Worm (Caenorhabditis elegans) whole organism, L4 larva: Measurements from ENCODE around the gene F22E12.1.
A peak's percentile ranks its signal among the peaks of the same experiment; 100 is the strongest.

Experiments
- D1046.2 ChIP-seq: fragments of 200-800 bp; sonication (Bioruptor generic); IDR thresholded peaks from 2 replicates; pipeline ENCODE4 v1.3.6; 2022; ENCODE audit warnings: missing genetic modification characterization, missing compliant biosample characterization
- F37D6.2 ChIP-seq: sonication (generic microtip); optimal IDR thresholded peaks from 2 replicates; lab custom pipeline; 2016; ENCODE audit warnings: mild to moderate bottlenecking, missing genetic modification characterization, missing compliant biosample characterization
- Y5F2A.4 ChIP-seq: fragments of 200-800 bp; sonication (Bioruptor generic); optimal IDR thresholded peaks from 2 replicates; lab custom pipeline; 2018; ENCODE audit warnings: mild to moderate bottlenecking, missing genetic modification characterization, missing compliant biosample characterization
- Y75B8A.6 ChIP-seq: fragments of 200-800 bp; sonication (Bioruptor generic); IDR thresholded peaks from 2 replicates; pipeline ENCODE4 v1.3.6; 2022; ENCODE audit warnings: missing genetic modification reagents, missing genetic modification characterization, missing compliant biosample characterization
- ZK337.2 ChIP-seq: fragments of 200-800 bp; sonication (Bioruptor generic); IDR thresholded peaks from 2 replicates; pipeline ENCODE4 v1.3.6; 2022; ENCODE audit warnings: missing genetic modification reagents, missing genetic modification characterization, missing compliant biosample characterization
- aly-2 ChIP-seq: sonication (generic microtip); optimal IDR thresholded peaks from 2 replicates; lab custom pipeline; 2018; ENCODE audit warnings: missing biosample characterization, missing genetic modification characterization
- attf-4 ChIP-seq: sonication (generic microtip); optimal IDR thresholded peaks from 3 replicates; lab custom pipeline; 2017; ENCODE audit warnings: missing biosample characterization, missing genetic modification characterization
- ceh-20 ChIP-seq: fragments of 200-800 bp; sonication (Bioruptor generic); IDR thresholded peaks from 2 replicates; pipeline ENCODE4 v1.3.6; 2022; ENCODE audit warnings: missing genetic modification reagents, missing genetic modification characterization, missing compliant biosample characterization
- ceh-28 ChIP-seq: fragments of 150-350 bp; optimal IDR thresholded peaks from 2 replicates; lab custom pipeline; 2014; ENCODE audit warnings: missing biosample characterization, missing genetic modification reagents, missing genetic modification characterization
- ceh-32 ChIP-seq: sonication (generic microtip); optimal IDR thresholded peaks from 2 replicates; lab custom pipeline; 2016; ENCODE audit warnings: mild to moderate bottlenecking, missing genetic modification characterization, missing compliant biosample characterization; ENCODE audit not compliant: poor library complexity
- ceh-62 ChIP-seq: sonication (generic microtip); optimal IDR thresholded peaks from 2 replicates; lab custom pipeline; 2017; ENCODE audit warnings: missing biosample characterization, missing genetic modification characterization
- ces-1 ChIP-seq: fragments of 150-350 bp; sonication (generic microtip); optimal IDR thresholded peaks from 4 replicates; lab custom pipeline; 2014; ENCODE audit warnings: missing biosample characterization, missing genetic modification reagents, missing genetic modification characterization
- daf-12 ChIP-seq: fragments of 150-350 bp; optimal IDR thresholded peaks from 2 replicates; lab custom pipeline; 2014; ENCODE audit warnings: missing biosample characterization, missing genetic modification reagents, missing genetic modification characterization
- dmd-6 ChIP-seq: fragments of 200-800 bp; sonication (Bioruptor generic); IDR thresholded peaks from 2 replicates; pipeline ENCODE4 v1.3.6; 2022; ENCODE audit warnings: missing genetic modification reagents, missing genetic modification characterization, missing compliant biosample characterization
- dpl-1 ChIP-seq: fragments of 150-350 bp; optimal IDR thresholded peaks from 2 replicates; lab custom pipeline; 2014; ENCODE audit warnings: missing biosample characterization, missing genetic modification reagents, missing genetic modification characterization
- egl-27 ChIP-seq: sonication (generic microtip); optimal IDR thresholded peaks from 3 replicates; lab custom pipeline; 2017; ENCODE audit warnings: missing biosample characterization, missing genetic modification reagents, missing genetic modification characterization
- fos-1 ChIP-seq: fragments of 150-350 bp; optimal IDR thresholded peaks from 2 replicates; lab custom pipeline; 2014; ENCODE audit warnings: missing biosample characterization, missing genetic modification characterization
- hlh-11 ChIP-seq: fragments of 200-800 bp; sonication (Bioruptor generic); optimal IDR thresholded peaks from 2 replicates; lab custom pipeline; 2018; ENCODE audit warnings: mild to moderate bottlenecking, missing genetic modification characterization, missing compliant biosample characterization
- hlh-30 ChIP-seq: sonication (generic microtip); optimal IDR thresholded peaks from 2 replicates; lab custom pipeline; 2017; ENCODE audit warnings: antibody characterized with exemption, mild to moderate bottlenecking, missing genetic modification characterization, missing compliant biosample characterization; ENCODE audit not compliant: insufficient read depth
- hmg-1.1 ChIP-seq: fragments of 200-800 bp; sonication (Bioruptor generic); IDR thresholded peaks from 2 replicates; pipeline ENCODE4 v1.3.6; 2022; ENCODE audit warnings: missing genetic modification reagents, missing genetic modification characterization, missing compliant biosample characterization
- jun-1 ChIP-seq: fragments of 150-350 bp; optimal IDR thresholded peaks from 2 replicates; lab custom pipeline; 2014; ENCODE audit warnings: missing biosample characterization, missing genetic modification reagents, missing genetic modification characterization
- lin-1 ChIP-seq: fragments of 200-800 bp; sonication (Bioruptor generic); IDR thresholded peaks from 2 replicates; pipeline ENCODE4 v1.3.6; 2022; ENCODE audit warnings: missing genetic modification reagents, missing genetic modification characterization, missing compliant biosample characterization
- lin-29 ChIP-seq: fragments of 200-800 bp; sonication (Bioruptor generic); IDR thresholded peaks from 2 replicates; pipeline ENCODE4 v1.3.6; 2022; ENCODE audit warnings: missing genetic modification reagents, missing genetic modification characterization, missing compliant biosample characterization
- mdl-1 ChIP-seq, 2 experiments: fragments of 150-350 bp in 1 of 2; sonication (generic microtip) in 1 of 2; optimal IDR thresholded peaks; 2 replicates each; lab custom pipeline; 2014 to 2017; ENCODE audit warnings: missing biosample characterization in 2 of 2, missing genetic modification characterization in 2 of 2
- mxl-2 ChIP-seq: fragments of 200-800 bp; sonication (Bioruptor generic); conservative IDR thresholded peaks from 2 replicates; pipeline ENCODE4 v1.3.6; 2022; ENCODE audit warnings: missing genetic modification reagents, missing genetic modification characterization, missing compliant biosample characterization
- mxl-3 ChIP-seq: fragments of 200-800 bp; sonication (Bioruptor generic); optimal IDR thresholded peaks from 2 replicates; lab custom pipeline; 2018; ENCODE audit warnings: mild to moderate bottlenecking, missing genetic modification characterization, missing compliant biosample characterization
- nhr-10 ChIP-seq: fragments of 150-350 bp; optimal IDR thresholded peaks from 2 replicates; lab custom pipeline; 2014; ENCODE audit warnings: missing biosample characterization, missing genetic modification characterization
- nhr-102 ChIP-seq: sonication (generic microtip); optimal IDR thresholded peaks from 2 replicates; lab custom pipeline; 2016; ENCODE audit warnings: mild to moderate bottlenecking, missing genetic modification characterization, moderate library complexity, missing compliant biosample characterization
- nhr-11 ChIP-seq: fragments of 150-350 bp; optimal IDR thresholded peaks from 2 replicates; lab custom pipeline; 2014; ENCODE audit warnings: missing biosample characterization, missing genetic modification characterization
- nhr-28 ChIP-seq: fragments of 150-350 bp; optimal IDR thresholded peaks from 2 replicates; lab custom pipeline; 2014; ENCODE audit warnings: missing biosample characterization, missing genetic modification characterization
- nhr-48 ChIP-seq: sonication (generic microtip); optimal IDR thresholded peaks from 2 replicates; lab custom pipeline; 2016; ENCODE audit warnings: mild to moderate bottlenecking, missing genetic modification characterization, missing compliant biosample characterization
- nhr-76 ChIP-seq: fragments of 150-350 bp; optimal IDR thresholded peaks from 2 replicates; lab custom pipeline; 2014; ENCODE audit warnings: missing biosample characterization, missing genetic modification characterization
- nhr-77 ChIP-seq: fragments of 150-350 bp; optimal IDR thresholded peaks from 2 replicates; lab custom pipeline; 2014; ENCODE audit warnings: missing biosample characterization, missing genetic modification characterization
- php-3 ChIP-seq: fragments of 200-800 bp; sonication (Bioruptor generic); IDR thresholded peaks from 2 replicates; pipeline ENCODE4 v1.3.6; 2022; ENCODE audit warnings: missing genetic modification reagents, missing genetic modification characterization, missing compliant biosample characterization
- skn-1 ChIP-seq: fragments of 150-350 bp; optimal IDR thresholded peaks from 2 replicates; lab custom pipeline; 2014; ENCODE audit warnings: missing biosample characterization, missing genetic modification characterization
- snpc-4 ChIP-seq: fragments of 150-350 bp; optimal IDR thresholded peaks from 2 replicates; lab custom pipeline; 2014; ENCODE audit warnings: missing biosample characterization, missing genetic modification characterization
- spr-1 ChIP-seq: sonication (generic microtip); optimal IDR thresholded peaks from 2 replicates; lab custom pipeline; 2016; ENCODE audit warnings: mild to moderate bottlenecking, missing genetic modification characterization, missing compliant biosample characterization
- unc-130 ChIP-seq: sonication (generic microtip); optimal IDR thresholded peaks from 2 replicates; lab custom pipeline; 2016; ENCODE audit warnings: missing genetic modification reagents, missing genetic modification characterization, missing compliant biosample characterization
- zag-1 ChIP-seq: fragments of 150-350 bp; optimal IDR thresholded peaks from 2 replicates; lab custom pipeline; 2014; ENCODE audit warnings: missing biosample characterization, missing genetic modification characterization
- zfp-2 ChIP-seq: sonication (generic microtip); optimal IDR thresholded peaks from 2 replicates; lab custom pipeline; 2016; ENCODE audit warnings: mild to moderate bottlenecking, missing genetic modification characterization, missing compliant biosample characterization

F22E12.1 gene

DNA sequence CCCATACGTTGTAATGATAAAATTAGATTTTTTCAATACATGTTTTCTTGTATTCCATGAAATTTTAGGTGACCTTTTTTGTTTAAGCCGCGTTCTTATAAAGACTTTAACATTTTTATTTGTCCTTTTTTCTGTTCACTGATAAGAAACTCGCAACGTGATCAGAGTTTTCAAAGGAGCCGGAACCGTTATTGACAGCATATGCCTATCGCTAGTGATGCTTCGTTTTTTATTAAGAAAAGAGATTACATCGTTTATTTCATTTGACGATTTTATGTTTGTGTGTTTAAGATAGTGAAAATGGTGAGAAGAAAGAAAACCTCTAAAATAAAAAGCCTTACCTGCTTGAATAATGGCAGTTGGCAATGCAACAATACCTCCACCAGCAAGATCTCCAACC, 24.5 kb downstream of the F22E12.1 start (continued):
- TF ChIP-seq zag-1 (no peak), mdl-1 (tag; optimal IDR thresholded peaks at IDR 0.05; lab: Kevin White, UChicago) (peak in 1 of 2 experiments; percentile 64), snpc-4 (tag; lab: Kevin White, UChicago) (no peak), attf-4 (tag; lab: Kevin White, UChicago) (no peak), hlh-30 (tag; lab: Kevin White, UChicago) (peak; percentile 31), nhr-28 (peak; percentile 87), dmd-6 (GFP tag; lab: Robert Waterston, UW) (peak; percentile 89), ceh-20 (GFP tag; lab: Robert Waterston, UW) (0 out of 2 replicates have a peak, but pooled peaks have one; percentile 17)
- TF ChIP-seq, all 104 proteins: peak for 13

DNA sequence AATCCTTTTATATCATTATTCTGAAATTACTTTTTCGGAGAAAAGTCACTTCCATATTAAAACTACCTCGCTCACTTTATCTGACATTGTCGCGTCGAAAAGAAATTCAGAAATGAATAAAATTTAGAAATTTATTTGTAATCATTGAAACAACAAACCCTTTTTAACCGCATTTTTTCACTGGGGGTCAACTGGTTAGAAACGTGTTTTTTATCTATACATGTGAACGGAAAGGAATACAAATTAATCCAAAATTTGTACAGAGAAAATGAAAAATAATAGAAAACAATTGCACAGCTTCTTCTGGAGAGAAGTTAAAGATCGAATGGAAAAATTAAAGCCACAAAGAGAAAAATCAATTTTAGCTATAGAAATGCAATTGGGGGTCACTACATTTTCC, 28.5 kb downstream of the F22E12.1 start, which contains the start of gene tag-314:
Gene tag-314 (minus strand): TSS at position 101 of the 400 bp plus-strand sequence.
- TF ChIP-seq lin-29 (GFP tag; lab: Robert Waterston, UW), result no peak
- no peak for TF ChIP-seq hlh-11 (tag; lab: Kevin White, UChicago)
- no peak for TF ChIP-seq nhr-11 (tag; lab: Kevin White, UChicago)
- no peak for TF ChIP-seq daf-12 (tag; lab: Kevin White, UChicago)
- no peak for TF ChIP-seq php-3
- no peak for TF ChIP-seq skn-1
- TF ChIP-seq ZK337.2 (GFP tag; lab: Robert Waterston, UW), result no peak
- TF ChIP-seq jun-1 (tag; lab: Kevin White, UChicago), result no peak
- no peak for TF ChIP-seq Y5F2A.4
- TF ChIP-seq nhr-102 (tag; lab: Kevin White, UChicago), result no peak
- no peak for TF ChIP-seq Y75B8A.6 (GFP tag; lab: Robert Waterston, UW)
- no peak for TF ChIP-seq unc-130
- TF ChIP-seq dpl-1, result no peak
- TF ChIP-seq ceh-62 (tag; lab: Kevin White, UChicago), result no peak
- no peak for TF ChIP-seq D1046.2 (GFP tag; lab: Robert Waterston, UW)

DNA sequence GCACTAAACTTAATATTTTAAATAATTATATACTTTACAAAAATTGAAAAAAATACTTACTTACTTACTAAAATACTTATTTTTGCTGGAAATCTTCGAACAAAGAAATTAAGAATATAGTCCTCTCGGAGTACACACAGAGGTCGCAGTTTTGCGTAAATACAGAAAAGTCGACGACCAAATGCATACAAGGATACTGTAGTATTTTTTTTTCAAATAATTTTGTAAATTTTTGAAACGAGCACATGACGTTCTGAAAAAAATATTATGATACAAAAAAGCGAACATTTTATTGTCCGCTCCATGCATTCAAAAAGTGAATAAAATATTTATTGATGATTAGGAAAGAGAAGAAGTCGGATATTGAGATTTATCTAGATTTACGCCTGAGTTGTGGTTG, 30.9 kb downstream of the F22E12.1 start, which contains the start of gene apc-10:
Gene apc-10 (minus strand): TSS at position 101 of the 400 bp plus-strand sequence.
- TF ChIP-seq fos-1 (tag; lab: Kevin White, UChicago), result no peak
- no peak for TF ChIP-seq aly-2
- no peak for TF ChIP-seq nhr-10
- no peak for TF ChIP-seq nhr-76
- TF ChIP-seq zfp-2 (tag; lab: Kevin White, UChicago), result no peak
- no peak for TF ChIP-seq mxl-2 (GFP tag; lab: Robert Waterston, UW)
- TF ChIP-seq nhr-77 (tag; lab: Kevin White, UChicago), result no peak
- TF ChIP-seq ceh-28 (tag; lab: Kevin White, UChicago), result no peak
- TF ChIP-seq lin-1 (GFP tag; lab: Robert Waterston, UW), result no peak
- TF ChIP-seq D1046.2 (GFP tag; lab: Robert Waterston, UW), result no peak
- no peak for TF ChIP-seq Y5F2A.4
- no peak for TF ChIP-seq ces-1 (GFP tag; lab: Kevin White, UChicago)
- no peak for TF ChIP-seq ceh-32 (tag; lab: Kevin White, UChicago)
- no peak for TF ChIP-seq hmg-1.1 (GFP tag; lab: Robert Waterston, UW)
- no peak for TF ChIP-seq spr-1 (tag; lab: Kevin White, UChicago)
- no peak for TF ChIP-seq egl-27 (tag; lab: Kevin White, UChicago)
- no peak for TF ChIP-seq daf-12 (tag; lab: Kevin White, UChicago)
- no peak for TF ChIP-seq nhr-48 (tag; lab: Kevin White, UChicago)
- TF ChIP-seq F37D6.2 (tag; lab: Kevin White, UChicago), result no peak
- TF ChIP-seq mxl-3, result no peak
